Fruit fly (Drosophila melanogaster): Measurements from ENCODE around the gene CG12268.

- TF ChIP-seq pan (optimal IDR thresholded peaks at IDR 0.05) (no peak), lola (GFP tag; optimal IDR thresholded peaks at IDR 0.05) (no peak), h (GFP tag; optimal IDR thresholded peaks at IDR 0.05) (no peak)
These were observed 33.7 kb downstream of the CG12268 start for dm6 chr3R:23914415-23915041.
